Worm (Caenorhabditis elegans): ENCODE measurements around the gene lat-2.

ce11 chrII:4337731-4338130 is 21.1 kb upstream of the lat-2 start:
- TF ChIP-seq ceh-9 (tag; optimal IDR thresholded peaks at IDR 0.05) (no peak), aly-2 (tag; optimal IDR thresholded peaks at IDR 0.05) (no peak), tbx-2 (tag; optimal IDR thresholded peaks at IDR 0.05) (no peak), ceh-28 (tag; optimal IDR thresholded peaks at IDR 0.05) (no peak), mdl-1 (tag; optimal IDR thresholded peaks at IDR 0.05) (no peak), skn-1 (tag; optimal IDR thresholded peaks at IDR 0.05) (no peak), jun-1 (tag; optimal IDR thresholded peaks at IDR 0.05) (no peak), ztf-4 (tag; optimal IDR thresholded peaks at IDR 0.05) (no peak), unc-39 (tag; optimal IDR thresholded peaks at IDR 0.05) (no peak), nhr-25 (tag; optimal IDR thresholded peaks at IDR 0.05) (no peak), ama-1 (optimal IDR thresholded peaks at IDR 0.05) (no peak), elt-1 (tag; optimal IDR thresholded peaks at IDR 0.05) (no peak)
